Worm (Caenorhabditis elegans): ENCODE data around the gene srbc-36.

ce11 chrV:3507691-3508090, 17.4 kb upstream of the srbc-36 start, which contains the start of gene str-225:
- no peak for TF ChIP-seq hlh-30 (tag; optimal IDR thresholded peaks at IDR 0.05; ENCODE audit: insufficient read depth)
- TF ChIP-seq zip-2 (tag; optimal IDR thresholded peaks at IDR 0.05): no peak
- no peak for TF ChIP-seq madf-9 (GFP tag; conservative IDR thresholded peaks at IDR 0.05)
- TF ChIP-seq ama-1 (optimal IDR thresholded peaks at IDR 0.05): no peak
- no peak for TF ChIP-seq F26F4.8 (GFP tag; conservative IDR thresholded peaks at IDR 0.05)
- no peak for TF ChIP-seq tra-1 (GFP tag; IDR thresholded peaks at IDR 0.05)
- no peak for TF ChIP-seq nhr-6 (tag; optimal IDR thresholded peaks at IDR 0.05)
- TF ChIP-seq pha-4 (GFP tag; IDR thresholded peaks at IDR 0.05): no peak
- TF ChIP-seq pha-4 (tag; optimal IDR thresholded peaks at IDR 0.05): no peak
- TF ChIP-seq aly-2 (tag; optimal IDR thresholded peaks at IDR 0.05): no peak

Measured in whole organism, L4 larva.